Worm (Caenorhabditis elegans): Measurements from ENCODE around the gene acdh-8.

DNA sequence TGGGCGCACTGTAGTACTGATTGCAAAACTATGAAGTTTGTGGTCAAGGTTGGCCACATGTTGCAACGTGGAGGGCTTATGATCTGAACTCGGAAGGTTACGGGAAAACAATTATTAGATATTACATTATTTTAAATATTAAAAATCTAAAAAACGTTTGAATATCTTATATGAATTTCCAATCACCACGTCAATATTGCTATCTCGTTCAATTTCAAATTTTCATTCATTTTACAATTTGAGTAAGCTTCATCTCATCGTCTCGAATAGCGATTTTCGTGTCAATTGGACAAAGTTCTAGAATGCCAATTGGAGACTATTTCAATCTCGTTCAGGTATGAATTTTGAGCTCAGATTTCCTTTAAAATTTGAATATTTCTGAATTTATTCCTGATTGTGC, 22.1 kb downstream of the acdh-8 start, which contains the start of gene ZK1248.20:
- TF ChIP-seq lsy-2 (tag; optimal IDR thresholded peaks at IDR 0.05) (no peak), blmp-1 (tag; optimal IDR thresholded peaks at IDR 0.05; ENCODE audit: insufficient read depth) (no peak), unc-62 (GFP tag; optimal IDR thresholded peaks at IDR 0.05) (no peak)

All from whole organism, L2 larva.